Worm (Caenorhabditis elegans) whole organism, mixed stage, embryonic: Measurements from ENCODE around the gene K01A11.3.
A peak's percentile ranks its signal among the peaks of the same experiment; 100 is the strongest.

Experiments used
- bed-3 ChIP-seq: fragments of 200-800 bp; sonication (Bioruptor generic); optimal IDR thresholded peaks from 3 replicates; lab custom pipeline; 2018; ENCODE audit warnings: mild to moderate bottlenecking, missing genetic modification characterization, moderate library complexity, missing compliant biosample characterization
- blmp-1 ChIP-seq: fragments of 150-350 bp; optimal IDR thresholded peaks from 2 replicates; lab custom pipeline; 2014; ENCODE audit warnings: missing biosample characterization, missing genetic modification characterization
- ceh-43 ChIP-seq: fragments of 200-800 bp; sonication (Bioruptor generic); optimal IDR thresholded peaks from 2 replicates; lab custom pipeline; 2018; ENCODE audit warnings: mild to moderate bottlenecking, missing genetic modification characterization, moderate library complexity, missing compliant biosample characterization
- ceh-83 ChIP-seq: fragments of 200-800 bp; sonication (Bioruptor generic); optimal IDR thresholded peaks from 2 replicates; lab custom pipeline; 2018; ENCODE audit warnings: mild to moderate bottlenecking, missing genetic modification characterization, missing compliant biosample characterization
- ces-1 ChIP-seq: fragments of 150-350 bp; optimal IDR thresholded peaks from 2 replicates; lab custom pipeline; 2014; ENCODE audit warnings: missing biosample characterization, missing genetic modification reagents, missing genetic modification characterization
- cnd-1 ChIP-seq: fragments of 200-800 bp; sonication (Bioruptor generic); optimal IDR thresholded peaks from 2 replicates; lab custom pipeline; 2018; ENCODE audit warnings: mild to moderate bottlenecking, missing genetic modification characterization, missing compliant biosample characterization
- drap-1 ChIP-seq: fragments of 200-800 bp; sonication (Bioruptor generic); optimal IDR thresholded peaks from 3 replicates; lab custom pipeline; 2018; ENCODE audit warnings: mild to moderate bottlenecking, missing genetic modification characterization, missing compliant biosample characterization
- elt-1 ChIP-seq: sonication (generic microtip); optimal IDR thresholded peaks from 2 replicates; lab custom pipeline; 2017; ENCODE audit warnings: missing genetic modification characterization, mild to moderate bottlenecking, missing compliant biosample characterization, antibody characterized with exemption, moderate library complexity, borderline replicate concordance; ENCODE audit not compliant: insufficient read depth
- elt-3 ChIP-seq: fragments of 150-350 bp; optimal IDR thresholded peaks from 2 replicates; lab custom pipeline; 2014; ENCODE audit warnings: missing biosample characterization, missing genetic modification characterization
- flh-1 ChIP-seq: fragments of 200-800 bp; sonication (Bioruptor generic); optimal IDR thresholded peaks from 2 replicates; lab custom pipeline; 2018; ENCODE audit warnings: mild to moderate bottlenecking, missing genetic modification characterization, moderate library complexity, missing compliant biosample characterization
- ham-2 ChIP-seq: fragments of 200-800 bp; sonication (Bioruptor generic); optimal IDR thresholded peaks from 2 replicates; lab custom pipeline; 2018; ENCODE audit warnings: mild to moderate bottlenecking, missing genetic modification characterization, missing compliant biosample characterization
- hlh-1 ChIP-seq: fragments of 150-350 bp; optimal IDR thresholded peaks from 2 replicates; lab custom pipeline; 2014; ENCODE audit warnings: missing biosample characterization, missing genetic modification reagents, missing genetic modification characterization
- lin-13 ChIP-seq: fragments of 150-350 bp; optimal IDR thresholded peaks from 2 replicates; lab custom pipeline; 2014; ENCODE audit warnings: missing biosample characterization, missing genetic modification characterization
- mab-5 ChIP-seq: fragments of 150-350 bp; optimal IDR thresholded peaks from 2 replicates; lab custom pipeline; 2014; ENCODE audit warnings: missing biosample characterization, missing genetic modification characterization
- mep-1 ChIP-seq: fragments of 150-350 bp; optimal IDR thresholded peaks from 2 replicates; lab custom pipeline; 2017; ENCODE audit warnings: missing biosample characterization, missing genetic modification reagents, missing genetic modification characterization, inconsistent platforms
- mls-2 ChIP-seq: sonication (generic microtip); optimal IDR thresholded peaks from 2 replicates; lab custom pipeline; 2016; ENCODE audit warnings: mild to moderate bottlenecking, missing genetic modification characterization, moderate library complexity, missing compliant biosample characterization
- nhr-12 ChIP-seq: fragments of 150-350 bp; optimal IDR thresholded peaks from 2 replicates; lab custom pipeline; 2014; ENCODE audit warnings: missing biosample characterization, missing genetic modification characterization
- nhr-2 ChIP-seq: fragments of 150-350 bp; optimal IDR thresholded peaks from 2 replicates; lab custom pipeline; 2014; ENCODE audit warnings: missing biosample characterization, missing genetic modification characterization
- nhr-237 ChIP-seq: fragments of 150-350 bp; optimal IDR thresholded peaks from 2 replicates; lab custom pipeline; 2014; ENCODE audit warnings: missing biosample characterization, missing genetic modification characterization
- nhr-28 ChIP-seq: fragments of 150-350 bp; optimal IDR thresholded peaks from 2 replicates; lab custom pipeline; 2014; ENCODE audit warnings: missing biosample characterization, missing genetic modification characterization
- nhr-76 ChIP-seq: sonication (generic microtip); optimal IDR thresholded peaks from 2 replicates; lab custom pipeline; 2017; ENCODE audit warnings: missing biosample characterization, missing genetic modification characterization
- pha-4 ChIP-seq: fragments of 150-350 bp; optimal IDR thresholded peaks from 2 replicates; lab custom pipeline; 2018; ENCODE audit warnings: missing biosample characterization, missing genetic modification reagents, missing genetic modification characterization
- snpc-4 ChIP-seq: fragments of 150-350 bp; optimal IDR thresholded peaks from 2 replicates; lab custom pipeline; 2014; ENCODE audit warnings: missing biosample characterization, missing genetic modification characterization
- sptf-1 ChIP-seq: sonication (generic microtip); optimal IDR thresholded peaks from 2 replicates; lab custom pipeline; 2017; ENCODE audit warnings: mild to moderate bottlenecking, missing genetic modification characterization, moderate library complexity, missing compliant biosample characterization
- tbx-8 ChIP-seq: fragments of 200-800 bp; sonication (Bioruptor generic); optimal IDR thresholded peaks from 2 replicates; lab custom pipeline; 2018; ENCODE audit warnings: mild to moderate bottlenecking, missing genetic modification characterization, moderate library complexity, missing compliant biosample characterization
- unc-120 ChIP-seq: sonication (generic microtip); optimal IDR thresholded peaks from 2 replicates; lab custom pipeline; 2017; ENCODE audit warnings: missing genetic modification characterization, missing compliant biosample characterization; ENCODE audit not compliant: poor library complexity, severe bottlenecking
- unc-39 ChIP-seq: fragments of 150-350 bp; optimal IDR thresholded peaks from 2 replicates; lab custom pipeline; 2014; ENCODE audit warnings: missing biosample characterization, missing genetic modification characterization
- zip-8 ChIP-seq: fragments of 150-350 bp; optimal IDR thresholded peaks from 2 replicates; lab custom pipeline; 2014; ENCODE audit warnings: missing biosample characterization, missing genetic modification characterization
- ztf-11 ChIP-seq: fragments of 150-350 bp; optimal IDR thresholded peaks from 2 replicates; lab custom pipeline; 2014; ENCODE audit warnings: missing biosample characterization, missing genetic modification characterization

K01A11.3 gene

ce11 chrIII:3437139-3437538 is 15.3 kb downstream of the K01A11.3 start:
- TF ChIP-seq bed-3 (GFP tag; lab: Kevin White, UChicago), result no peak
- no peak for TF ChIP-seq mls-2 (tag; lab: Kevin White, UChicago)
- TF ChIP-seq, all 35 proteins: peak for 0

DNA sequence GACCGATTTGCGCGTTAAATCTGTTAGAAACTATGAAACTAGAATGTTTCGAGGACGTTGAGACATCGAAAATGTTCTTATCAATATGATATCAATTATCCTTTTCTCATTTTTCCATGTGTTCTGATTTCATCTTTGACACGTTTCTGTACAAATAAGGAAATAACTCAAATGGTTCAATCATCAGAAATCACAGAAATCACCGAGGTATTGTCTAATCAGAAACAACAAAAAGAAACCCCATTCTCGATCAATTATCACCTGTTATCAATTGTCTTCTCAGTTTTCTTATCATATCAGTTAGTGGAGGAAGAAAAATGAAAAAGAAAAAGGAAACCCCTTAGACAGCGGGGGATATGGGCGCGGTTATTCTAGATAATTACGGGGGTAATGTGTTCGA is 17.3 kb downstream of the K01A11.3 start:
- no peak for TF ChIP-seq sptf-1 (tag; lab: Kevin White, UChicago)
- TF ChIP-seq unc-120 (tag; lab: Kevin White, UChicago), result no peak
- TF ChIP-seq unc-39 (tag; lab: Kevin White, UChicago), result no peak

- TF ChIP-seq ces-1 (GFP tag; lab: Kevin White, UChicago) (no peak), ztf-11 (tag; lab: Kevin White, UChicago) (no peak), mab-5 (tag; lab: Kevin White, UChicago) (no peak), drap-1 (GFP tag; lab: Kevin White, UChicago) (no peak), elt-1 (no peak), lin-13 (tag; lab: Kevin White, UChicago) (no peak), blmp-1 (tag; lab: Kevin White, UChicago) (no peak), snpc-4 (tag; lab: Kevin White, UChicago) (no peak)
These were observed 21.0 kb downstream of the K01A11.3 start, which contains the start of gene K01A11.1 for ce11 chrIII:3431385-3431784. K01A11.1 (minus strand) TSS chrIII:3431485.

ce11 chrIII:3430667-3431066 is 21.7 kb downstream of the K01A11.3 start:
- TF ChIP-seq pha-4 (tag; lab: Kevin White, UChicago) (no peak), mep-1 (no peak), snpc-4 (tag; lab: Kevin White, UChicago) (no peak), nhr-28 (tag; lab: Kevin White, UChicago) (no peak), hlh-1 (tag; lab: Kevin White, UChicago) (no peak), bed-3 (GFP tag; lab: Kevin White, UChicago) (no peak), nhr-76 (tag; lab: Kevin White, UChicago) (no peak), flh-1 (GFP tag; lab: Kevin White, UChicago) (no peak), elt-3 (tag; lab: Kevin White, UChicago) (no peak), ham-2 (GFP tag; lab: Kevin White, UChicago) (no peak), elt-1 (no peak)

- no peak for TF ChIP-seq sptf-1 (tag; lab: Kevin White, UChicago)
- TF ChIP-seq, all 35 proteins: peak for 0
These were observed 22.7 kb downstream of the K01A11.3 start for ce11 chrIII:3429761-3430160.

- TF ChIP-seq ceh-43 (GFP tag; lab: Kevin White, UChicago) (no peak), mls-2 (tag; lab: Kevin White, UChicago) (no peak), cnd-1 (no peak), unc-120 (tag; lab: Kevin White, UChicago) (no peak), nhr-12 (tag; lab: Kevin White, UChicago) (no peak), nhr-237 (tag; lab: Kevin White, UChicago) (no peak), flh-1 (GFP tag; lab: Kevin White, UChicago) (no peak), ceh-83 (no peak), nhr-28 (tag; lab: Kevin White, UChicago) (no peak), nhr-2 (tag; lab: Kevin White, UChicago) (no peak), ham-2 (GFP tag; lab: Kevin White, UChicago) (no peak), elt-3 (tag; lab: Kevin White, UChicago) (no peak), zip-8 (tag; lab: Kevin White, UChicago) (no peak), pha-4 (tag; lab: Kevin White, UChicago) (no peak), bed-3 (GFP tag; lab: Kevin White, UChicago) (no peak), ztf-11 (tag; lab: Kevin White, UChicago) (no peak)
These were observed 23.8 kb downstream of the K01A11.3 start for ce11 chrIII:3428574-3428973.

DNA sequence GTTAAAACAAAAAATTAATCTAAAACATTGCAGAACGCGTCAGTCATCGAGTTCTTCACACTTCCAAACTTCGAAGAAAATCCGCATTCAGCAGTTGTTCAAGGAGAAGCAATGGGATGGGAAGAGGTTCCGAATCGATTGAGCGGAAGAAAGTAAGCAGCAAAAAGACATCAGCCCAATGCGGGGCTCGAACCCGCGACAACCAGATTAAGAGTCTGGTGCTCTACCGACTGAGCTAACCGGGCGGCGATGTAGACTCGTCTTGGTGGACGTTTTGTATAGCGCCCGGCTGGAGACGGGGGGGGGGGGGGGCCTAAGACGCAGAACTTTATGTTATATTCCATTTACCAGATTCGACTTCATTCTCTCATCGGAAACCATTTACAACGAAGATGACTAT is 25.7 kb downstream of the K01A11.3 start:
- TF ChIP-seq tbx-8 (GFP tag; lab: Kevin White, UChicago) (peak; percentile 7), lin-13 (tag; lab: Kevin White, UChicago) (no peak), ces-1 (GFP tag; lab: Kevin White, UChicago) (no peak), hlh-1 (tag; lab: Kevin White, UChicago) (no peak)
